Worm (Caenorhabditis elegans): ENCODE data around the gene abu-14.

abu-14 gene

ce11 chrII:9181155-9181554 is 45.9 kb downstream of the abu-14 start:
- no peak for TF ChIP-seq W03F9.2 (tag; optimal IDR thresholded peaks at IDR 0.05)

ce11 chrII:9178811-9179210 is 48.2 kb downstream of the abu-14 start:
- no peak for TF ChIP-seq W03F9.2 (tag; optimal IDR thresholded peaks at IDR 0.05)
- no peak for TF ChIP-seq dao-5 (tag; optimal IDR thresholded peaks at IDR 0.05)
- TF ChIP-seq him-1 (tag; optimal IDR thresholded peaks at IDR 0.05), result no peak

- TF ChIP-seq dao-5 (tag; optimal IDR thresholded peaks at IDR 0.05) (no peak), W03F9.2 (tag; optimal IDR thresholded peaks at IDR 0.05) (peak; percentile 11)
Observed at ce11 chrII:9177080-9177479, 49.9 kb downstream of the abu-14 start, which contains the start of the genes sec-5 and pir-1. Gene sec-5, minus strand, starts transcription at chrII:9177152. Gene pir-1, plus strand, starts transcription at chrII:9177300.

DNA sequence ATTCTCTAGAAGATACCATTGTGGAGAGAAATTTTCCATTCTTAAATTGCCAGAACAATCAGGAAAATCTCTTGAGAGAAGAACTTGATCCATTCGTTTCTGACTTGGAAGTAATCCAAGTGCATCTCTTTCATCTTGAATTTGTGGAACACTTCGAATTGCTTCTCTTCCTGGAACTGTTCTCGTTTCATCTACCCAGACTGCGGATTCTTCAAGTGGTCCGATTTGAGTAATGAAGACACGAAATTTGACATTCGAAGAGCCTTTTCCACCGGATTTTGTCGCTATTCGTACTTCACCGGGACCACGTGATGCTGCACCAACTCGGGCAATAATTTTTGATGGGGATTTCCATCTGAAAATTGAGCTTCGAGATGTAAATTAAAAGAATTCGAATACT is 50.5 kb downstream of the abu-14 start:
- no peak for TF ChIP-seq dao-5 (tag; optimal IDR thresholded peaks at IDR 0.05)
